Worm (Caenorhabditis elegans): ENCODE results near the gene Y71H2AM.12.

DNA sequence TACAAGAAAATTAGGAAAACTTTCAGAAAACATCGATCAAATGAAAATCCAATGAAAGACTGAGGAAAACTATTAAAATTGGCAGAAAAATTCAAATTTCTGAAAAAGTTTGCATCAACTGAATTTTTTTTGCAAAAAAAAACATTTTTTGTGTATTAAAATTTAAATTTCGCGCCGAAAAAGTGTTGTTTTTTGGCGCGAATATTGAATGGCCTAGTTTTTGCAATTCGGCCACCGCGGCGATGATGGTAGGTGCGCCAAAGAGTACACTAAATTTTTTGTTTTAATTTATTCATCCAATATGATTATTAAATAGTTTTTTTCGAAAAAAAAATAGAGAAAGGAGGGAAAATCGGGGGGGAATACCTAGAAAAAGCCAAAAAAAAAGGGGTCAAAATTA is 35.2 kb upstream of the Y71H2AM.12 start:
- no peak for TF ChIP-seq tbx-2 (tag; optimal IDR thresholded peaks at IDR 0.05)
- no peak for TF ChIP-seq lir-3 (tag; optimal IDR thresholded peaks at IDR 0.05; ENCODE audit: poor library complexity)
- no peak for TF ChIP-seq mdl-1 (tag; optimal IDR thresholded peaks at IDR 0.05)
- no peak for TF ChIP-seq elt-3 (tag; optimal IDR thresholded peaks at IDR 0.05)
- no peak for TF ChIP-seq snpc-4 (tag; optimal IDR thresholded peaks at IDR 0.05)
- no peak for TF ChIP-seq lin-14 (GFP tag; optimal IDR thresholded peaks at IDR 0.05)
- no peak for TF ChIP-seq nhr-11 (tag; optimal IDR thresholded peaks at IDR 0.05)
- TF ChIP-seq snu-23 (GFP tag; optimal IDR thresholded peaks at IDR 0.05), result no peak
- no peak for TF ChIP-seq sptf-1 (tag; optimal IDR thresholded peaks at IDR 0.05)
